Fruit fly (Drosophila melanogaster) whole organism, adult: Measurements from ENCODE around the gene soti.

ENCODE experiments used
- CG11617 ChIP-seq: fragments of 200-800 bp; sonication (Bioruptor generic); optimal IDR thresholded peaks from 2 replicates; lab custom pipeline; 2017; ENCODE audit warnings: mild to moderate bottlenecking, missing biosample characterization, missing genetic modification reagents, missing genetic modification characterization
- CG12768 ChIP-seq: fragments of 200-800 bp; sonication (Bioruptor generic); optimal IDR thresholded peaks from 2 replicates; lab custom pipeline; 2017; ENCODE audit warnings: missing biosample characterization, missing genetic modification characterization, mild to moderate bottlenecking, moderate library complexity, missing genetic modification reagents
- CG14711 ChIP-seq: fragments of 200-800 bp; sonication (Bioruptor generic); optimal IDR thresholded peaks from 2 replicates; lab custom pipeline; 2018; ENCODE audit warnings: missing biosample characterization, mild to moderate bottlenecking, missing genetic modification characterization, moderate library complexity
- CG1620 ChIP-seq: fragments of 200-800 bp; sonication (Bioruptor generic); optimal IDR thresholded peaks from 2 replicates; lab custom pipeline; 2016; ENCODE audit warnings: missing biosample characterization, missing genetic modification characterization
- CG33017 ChIP-seq: fragments of 200-800 bp; sonication (Bioruptor generic); optimal IDR thresholded peaks from 2 replicates; lab custom pipeline; 2018; ENCODE audit warnings: missing biosample characterization, mild to moderate bottlenecking, missing genetic modification characterization, moderate library complexity
- CG5204 ChIP-seq: fragments of 200-800 bp; sonication (Bioruptor generic); optimal IDR thresholded peaks from 2 replicates; lab custom pipeline; 2016; ENCODE audit warnings: missing biosample characterization, missing genetic modification characterization
- CG7045 ChIP-seq: fragments of 200-800 bp; sonication (Bioruptor generic); optimal IDR thresholded peaks from 2 replicates; lab custom pipeline; 2017; ENCODE audit warnings: missing biosample characterization, mild to moderate bottlenecking, missing genetic modification characterization
- CG7101 ChIP-seq: fragments of 200-800 bp; sonication (Bioruptor generic); optimal IDR thresholded peaks from 2 replicates; lab custom pipeline; 2018; ENCODE audit warnings: missing biosample characterization, mild to moderate bottlenecking, missing genetic modification characterization, moderate library complexity
- Clk ChIP-seq: fragments of 200-800 bp; sonication (Bioruptor generic); optimal IDR thresholded peaks from 2 replicates; lab custom pipeline; 2017; ENCODE audit warnings: missing biosample characterization, missing genetic modification characterization
- Crg-1 ChIP-seq: fragments of 200-800 bp; sonication (Bioruptor generic); optimal IDR thresholded peaks from 2 replicates; lab custom pipeline; 2016; ENCODE audit warnings: missing biosample characterization, missing genetic modification characterization
- Hr96 ChIP-seq: fragments of 200-800 bp; sonication (Bioruptor generic); optimal IDR thresholded peaks from 2 replicates; lab custom pipeline; 2016; ENCODE audit warnings: missing biosample characterization, missing genetic modification characterization
- Mnt ChIP-seq: fragments of 200-800 bp; sonication (Bioruptor generic); optimal IDR thresholded peaks from 2 replicates; lab custom pipeline; 2016; ENCODE audit warnings: missing biosample characterization, mild to moderate bottlenecking, missing genetic modification characterization
- bab1 ChIP-seq: fragments of 200-800 bp; sonication (Bioruptor generic); optimal IDR thresholded peaks from 3 replicates; lab custom pipeline; 2019; ENCODE audit warnings: missing biosample characterization, mild to moderate bottlenecking, missing genetic modification characterization, moderate library complexity
- cic ChIP-seq: fragments of 200-800 bp; sonication (Bioruptor generic); optimal IDR thresholded peaks from 2 replicates; lab custom pipeline; 2017; ENCODE audit warnings: missing biosample characterization, mild to moderate bottlenecking, missing genetic modification characterization, moderate library complexity
- cnc ChIP-seq, 2 experiments: fragments of >200 bp; optimal IDR thresholded peaks; 2 replicates each; lab custom pipeline; 2017
- kay ChIP-seq: fragments of 200-800 bp; sonication (Bioruptor generic); peaks from one replicate; lab custom pipeline; 2016; ENCODE audit warnings: missing biosample characterization, missing genetic modification characterization, borderline replicate concordance
- ovo ChIP-seq: fragments of 200-800 bp; sonication (Bioruptor generic); optimal IDR thresholded peaks from 2 replicates; lab custom pipeline; 2016; ENCODE audit warnings: missing biosample characterization, missing genetic modification characterization
- pad ChIP-seq: fragments of 200-800 bp; sonication (Bioruptor generic); optimal IDR thresholded peaks from 3 replicates; lab custom pipeline; 2017; ENCODE audit warnings: missing biosample characterization, missing genetic modification characterization, mild to moderate bottlenecking, moderate library complexity, missing genetic modification reagents
- tj ChIP-seq: fragments of 200-800 bp; sonication (Bioruptor generic); optimal IDR thresholded peaks from 3 replicates; lab custom pipeline; 2017; ENCODE audit warnings: missing biosample characterization, mild to moderate bottlenecking, missing genetic modification characterization, moderate library complexity
- toe ChIP-seq: fragments of 200-800 bp; sonication (Bioruptor generic); optimal IDR thresholded peaks from 2 replicates; lab custom pipeline; 2016; ENCODE audit warnings: missing biosample characterization, missing genetic modification characterization

Gene soti

dm6 chr3R:14406648-14407047 is 25.1 kb upstream of the soti start:
- TF ChIP-seq Hr96 (GFP tag; lab: Kevin White, UChicago) (no peak), pad (GFP tag; lab: Kevin White, UChicago) (no peak), cic (GFP tag; lab: Kevin White, UChicago) (no peak), bab1 (GFP tag; lab: Kevin White, UChicago) (no peak), Crg-1 (GFP tag; lab: Kevin White, UChicago) (no peak), toe (GFP tag; lab: Kevin White, UChicago) (no peak), tj (GFP tag; lab: Kevin White, UChicago) (no peak)

dm6 chr3R:14405312-14405711 is 23.8 kb upstream of the soti start:
- TF ChIP-seq kay (GFP tag; lab: Kevin White, UChicago) (no peak), Hr96 (GFP tag; lab: Kevin White, UChicago) (no peak), Mnt (GFP tag; lab: Kevin White, UChicago) (no peak), CG14711 (no peak), CG12768 (GFP tag; lab: Kevin White, UChicago) (no peak), pad (GFP tag; lab: Kevin White, UChicago) (no peak), bab1 (GFP tag; lab: Kevin White, UChicago) (no peak), CG7101 (tag; lab: Kevin White, UChicago) (no peak), Clk (GFP tag; lab: Kevin White, UChicago) (no peak), toe (GFP tag; lab: Kevin White, UChicago) (no peak), CG11617 (no peak), CG5204 (GFP tag; lab: Kevin White, UChicago) (no peak), cic (GFP tag; lab: Kevin White, UChicago) (no peak), CG1620 (no peak)

DNA sequence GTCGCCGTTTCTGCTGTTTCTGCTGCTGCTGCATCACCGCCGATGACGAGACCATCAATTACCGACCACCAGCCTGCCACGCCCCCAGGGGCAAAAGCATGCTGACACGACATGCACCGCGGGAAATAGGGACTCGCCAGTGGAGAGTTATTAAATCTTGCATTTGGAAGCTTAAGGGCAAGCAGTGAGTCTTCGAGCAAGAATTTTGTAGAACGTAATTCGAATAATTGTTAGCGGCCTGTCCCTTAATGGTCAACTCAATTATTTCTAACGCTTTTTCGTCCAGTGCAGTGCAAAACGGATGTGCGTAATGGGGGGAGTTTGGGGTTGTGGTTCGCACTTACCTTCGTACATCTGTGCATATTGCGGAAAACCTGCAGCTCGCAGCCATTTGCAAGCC is 17.9 kb upstream of the soti start:
- TF ChIP-seq tj (GFP tag; lab: Kevin White, UChicago) (no peak), Crg-1 (GFP tag; lab: Kevin White, UChicago) (no peak), toe (GFP tag; lab: Kevin White, UChicago) (no peak), Hr96 (GFP tag; lab: Kevin White, UChicago) (no peak), CG1620 (no peak), pad (GFP tag; lab: Kevin White, UChicago) (no peak)

- TF ChIP-seq kay (GFP tag; lab: Kevin White, UChicago) (peak; percentile 37), CG7101 (tag; lab: Kevin White, UChicago) (no peak)
Measured at dm6 chr3R:14398620-14399019, 17.1 kb upstream of the soti start.

- TF ChIP-seq CG11617 (no peak), Mnt (GFP tag; lab: Kevin White, UChicago) (no peak), CG1620 (no peak), cnc (optimal IDR thresholded peaks at IDR 0.05; lab: Kevin White, UChicago) (no peak), ovo (GFP tag; lab: Kevin White, UChicago) (no peak), CG12768 (GFP tag; lab: Kevin White, UChicago) (no peak), CG14711 (no peak), toe (GFP tag; lab: Kevin White, UChicago) (no peak), CG5204 (GFP tag; lab: Kevin White, UChicago) (no peak), cic (GFP tag; lab: Kevin White, UChicago) (no peak), tj (GFP tag; lab: Kevin White, UChicago) (no peak), CG33017 (tag; lab: Kevin White, UChicago) (no peak), bab1 (GFP tag; lab: Kevin White, UChicago) (no peak), CG7101 (tag; lab: Kevin White, UChicago) (no peak), Hr96 (GFP tag; lab: Kevin White, UChicago) (no peak), CG7045 (GFP tag; lab: Kevin White, UChicago) (no peak), kay (GFP tag; lab: Kevin White, UChicago) (no peak), Clk (GFP tag; lab: Kevin White, UChicago) (no peak), Crg-1 (GFP tag; lab: Kevin White, UChicago) (no peak)
Measured at dm6 chr3R:14397927-14398326, 16.4 kb upstream of the soti start.

DNA sequence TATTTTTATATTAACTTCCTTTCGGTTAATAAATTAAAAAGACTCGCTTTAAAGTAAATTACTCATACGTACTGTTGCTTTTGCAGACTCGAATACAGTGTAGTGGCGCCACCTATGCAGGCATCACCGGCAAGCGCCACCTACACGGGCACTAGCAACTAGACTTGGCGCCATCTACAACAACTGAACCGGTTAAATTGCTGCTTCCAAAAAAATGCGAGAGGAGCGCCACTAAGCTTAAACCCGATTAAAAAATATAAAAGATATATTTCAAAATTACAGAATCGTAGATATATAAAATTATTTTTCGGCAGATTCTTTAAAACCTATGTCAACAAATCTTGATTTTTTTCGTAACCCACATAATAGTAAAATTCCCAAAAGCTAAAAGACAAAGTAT is 9.8 kb upstream of the soti start:
- TF ChIP-seq Mnt (GFP tag; lab: Kevin White, UChicago), result peak; percentile 47
- no peak for TF ChIP-seq cnc (optimal IDR thresholded peaks at IDR 0.05; lab: Kevin White, UChicago)
- TF ChIP-seq CG7045 (GFP tag; lab: Kevin White, UChicago), result peak; percentile 74
- TF ChIP-seq toe (GFP tag; lab: Kevin White, UChicago), result peak; percentile 80
- no peak for TF ChIP-seq cic (GFP tag; lab: Kevin White, UChicago)
- no peak for TF ChIP-seq Clk (GFP tag; lab: Kevin White, UChicago)
- TF ChIP-seq tj (GFP tag; lab: Kevin White, UChicago), result no peak
- peak; percentile 43 for TF ChIP-seq CG1620
- peak; percentile 74 for TF ChIP-seq pad (GFP tag; lab: Kevin White, UChicago)
- peak; percentile 56 for TF ChIP-seq CG14711
- peak; percentile 66 for TF ChIP-seq Hr96 (GFP tag; lab: Kevin White, UChicago)
- TF ChIP-seq Crg-1 (GFP tag; lab: Kevin White, UChicago), result peak; percentile 53
- peak; percentile 67 for TF ChIP-seq CG7101 (tag; lab: Kevin White, UChicago)
- peak; percentile 3 for TF ChIP-seq CG12768 (GFP tag; lab: Kevin White, UChicago)
- TF ChIP-seq bab1 (GFP tag; lab: Kevin White, UChicago), result peak; percentile 35
- peak; percentile 41 for TF ChIP-seq ovo (GFP tag; lab: Kevin White, UChicago)
- TF ChIP-seq CG5204 (GFP tag; lab: Kevin White, UChicago), result peak; percentile 30
